Worm (Caenorhabditis elegans) whole organism, L4/young adult: ENCODE results near the gene C24D10.4.

Experiments used
- W03F9.2 ChIP-seq: fragments of 150-350 bp; optimal IDR thresholded peaks from 2 replicates; lab custom pipeline; 2014; ENCODE audit warnings: missing biosample characterization, missing genetic modification characterization
- dao-5 ChIP-seq: sonication (generic microtip); optimal IDR thresholded peaks from 2 replicates; lab custom pipeline; 2016; ENCODE audit warnings: missing genotype, missing genetic modification characterization, moderate library complexity, missing compliant biosample characterization
- him-1 ChIP-seq: sonication (generic microtip); optimal IDR thresholded peaks from 2 replicates; lab custom pipeline; 2016; ENCODE audit warnings: missing genotype, missing genetic modification reagents, missing genetic modification characterization, missing compliant biosample characterization

Gene C24D10.4

DNA sequence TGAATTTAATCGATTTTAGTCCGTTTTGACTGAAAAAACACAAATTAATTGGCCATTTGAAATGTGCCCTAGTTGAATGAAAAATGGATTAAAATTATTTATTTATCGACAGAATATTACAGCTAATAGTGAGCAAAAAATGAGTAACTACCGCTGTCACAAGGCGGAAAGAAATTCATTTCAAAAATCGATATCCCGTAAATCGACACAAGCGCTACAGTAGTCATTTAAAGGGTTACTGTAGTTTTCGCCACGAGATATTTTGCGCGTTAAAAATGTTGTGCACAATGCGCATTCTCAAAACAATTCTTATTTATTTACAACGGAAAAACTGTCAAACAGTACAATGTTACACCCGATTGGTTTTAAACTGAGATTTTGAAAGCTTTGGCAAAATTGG is 50.3 kb downstream of the C24D10.4 start:
- TF ChIP-seq him-1 (no peak), dao-5 (tag; lab: Kevin White, UChicago) (no peak), W03F9.2 (no peak)
